Worm (Caenorhabditis elegans) whole organism, mixed stage, embryonic: ENCODE data around the gene C18E9.5.

ENCODE experiments used
- bed-3 ChIP-seq: fragments of 200-800 bp; sonication (Bioruptor generic); optimal IDR thresholded peaks from 3 replicates; lab custom pipeline; 2018; ENCODE audit warnings: mild to moderate bottlenecking, missing genetic modification characterization, moderate library complexity, missing compliant biosample characterization
- blmp-1 ChIP-seq: fragments of 150-350 bp; optimal IDR thresholded peaks from 2 replicates; lab custom pipeline; 2014; ENCODE audit warnings: missing biosample characterization, missing genetic modification characterization
- ceh-39 ChIP-seq: fragments of 150-350 bp; optimal IDR thresholded peaks from 2 replicates; lab custom pipeline; 2014; ENCODE audit warnings: missing biosample characterization, missing genetic modification characterization
- ceh-43 ChIP-seq: fragments of 200-800 bp; sonication (Bioruptor generic); optimal IDR thresholded peaks from 2 replicates; lab custom pipeline; 2018; ENCODE audit warnings: mild to moderate bottlenecking, missing genetic modification characterization, moderate library complexity, missing compliant biosample characterization
- ces-1 ChIP-seq: fragments of 150-350 bp; optimal IDR thresholded peaks from 2 replicates; lab custom pipeline; 2014; ENCODE audit warnings: missing biosample characterization, missing genetic modification reagents, missing genetic modification characterization
- cnd-1 ChIP-seq: fragments of 200-800 bp; sonication (Bioruptor generic); optimal IDR thresholded peaks from 2 replicates; lab custom pipeline; 2018; ENCODE audit warnings: mild to moderate bottlenecking, missing genetic modification characterization, missing compliant biosample characterization
- drap-1 ChIP-seq: fragments of 200-800 bp; sonication (Bioruptor generic); optimal IDR thresholded peaks from 3 replicates; lab custom pipeline; 2018; ENCODE audit warnings: mild to moderate bottlenecking, missing genetic modification characterization, missing compliant biosample characterization
- elt-1 ChIP-seq: sonication (generic microtip); optimal IDR thresholded peaks from 2 replicates; lab custom pipeline; 2017; ENCODE audit warnings: missing genetic modification characterization, mild to moderate bottlenecking, missing compliant biosample characterization, antibody characterized with exemption, moderate library complexity, borderline replicate concordance; ENCODE audit not compliant: insufficient read depth
- elt-3 ChIP-seq: fragments of 150-350 bp; optimal IDR thresholded peaks from 2 replicates; lab custom pipeline; 2014; ENCODE audit warnings: missing biosample characterization, missing genetic modification characterization
- flh-1 ChIP-seq: fragments of 200-800 bp; sonication (Bioruptor generic); optimal IDR thresholded peaks from 2 replicates; lab custom pipeline; 2018; ENCODE audit warnings: mild to moderate bottlenecking, missing genetic modification characterization, moderate library complexity, missing compliant biosample characterization
- ham-2 ChIP-seq: fragments of 200-800 bp; sonication (Bioruptor generic); optimal IDR thresholded peaks from 2 replicates; lab custom pipeline; 2018; ENCODE audit warnings: mild to moderate bottlenecking, missing genetic modification characterization, missing compliant biosample characterization
- hlh-1 ChIP-seq: fragments of 150-350 bp; optimal IDR thresholded peaks from 2 replicates; lab custom pipeline; 2014; ENCODE audit warnings: missing biosample characterization, missing genetic modification reagents, missing genetic modification characterization
- lin-13 ChIP-seq: fragments of 150-350 bp; optimal IDR thresholded peaks from 2 replicates; lab custom pipeline; 2014; ENCODE audit warnings: missing biosample characterization, missing genetic modification characterization
- lin-32 ChIP-seq: fragments of 200-800 bp; sonication (Bioruptor generic); optimal IDR thresholded peaks from 2 replicates; lab custom pipeline; 2018; ENCODE audit warnings: mild to moderate bottlenecking, missing genetic modification characterization, missing compliant biosample characterization
- lsy-2 ChIP-seq: fragments of 150-350 bp; optimal IDR thresholded peaks from 2 replicates; lab custom pipeline; 2014; ENCODE audit warnings: missing biosample characterization, missing genetic modification characterization
- mab-5 ChIP-seq: fragments of 150-350 bp; optimal IDR thresholded peaks from 2 replicates; lab custom pipeline; 2014; ENCODE audit warnings: missing biosample characterization, missing genetic modification characterization
- mep-1 ChIP-seq: fragments of 150-350 bp; optimal IDR thresholded peaks from 2 replicates; lab custom pipeline; 2017; ENCODE audit warnings: missing biosample characterization, missing genetic modification reagents, missing genetic modification characterization, inconsistent platforms
- mls-2 ChIP-seq: sonication (generic microtip); optimal IDR thresholded peaks from 2 replicates; lab custom pipeline; 2016; ENCODE audit warnings: mild to moderate bottlenecking, missing genetic modification characterization, moderate library complexity, missing compliant biosample characterization
- nhr-12 ChIP-seq: fragments of 150-350 bp; optimal IDR thresholded peaks from 2 replicates; lab custom pipeline; 2014; ENCODE audit warnings: missing biosample characterization, missing genetic modification characterization
- nhr-237 ChIP-seq: fragments of 150-350 bp; optimal IDR thresholded peaks from 2 replicates; lab custom pipeline; 2014; ENCODE audit warnings: missing biosample characterization, missing genetic modification characterization
- nhr-28 ChIP-seq: fragments of 150-350 bp; optimal IDR thresholded peaks from 2 replicates; lab custom pipeline; 2014; ENCODE audit warnings: missing biosample characterization, missing genetic modification characterization
- nhr-76 ChIP-seq: sonication (generic microtip); optimal IDR thresholded peaks from 2 replicates; lab custom pipeline; 2017; ENCODE audit warnings: missing biosample characterization, missing genetic modification characterization
- pha-4 ChIP-seq: fragments of 150-350 bp; optimal IDR thresholded peaks from 2 replicates; lab custom pipeline; 2018; ENCODE audit warnings: missing biosample characterization, missing genetic modification reagents, missing genetic modification characterization
- snpc-4 ChIP-seq: fragments of 150-350 bp; optimal IDR thresholded peaks from 2 replicates; lab custom pipeline; 2014; ENCODE audit warnings: missing biosample characterization, missing genetic modification characterization
- tbx-8 ChIP-seq: fragments of 200-800 bp; sonication (Bioruptor generic); optimal IDR thresholded peaks from 2 replicates; lab custom pipeline; 2018; ENCODE audit warnings: mild to moderate bottlenecking, missing genetic modification characterization, moderate library complexity, missing compliant biosample characterization
- unc-120 ChIP-seq: sonication (generic microtip); optimal IDR thresholded peaks from 2 replicates; lab custom pipeline; 2017; ENCODE audit warnings: missing genetic modification characterization, missing compliant biosample characterization; ENCODE audit not compliant: poor library complexity, severe bottlenecking
- unc-39 ChIP-seq: fragments of 150-350 bp; optimal IDR thresholded peaks from 2 replicates; lab custom pipeline; 2014; ENCODE audit warnings: missing biosample characterization, missing genetic modification characterization
- unc-62 ChIP-seq: fragments of 150-350 bp; optimal IDR thresholded peaks from 2 replicates; lab custom pipeline; 2014; ENCODE audit warnings: missing biosample characterization, missing genetic modification reagents, missing genetic modification characterization
- zip-8 ChIP-seq: fragments of 150-350 bp; optimal IDR thresholded peaks from 2 replicates; lab custom pipeline; 2014; ENCODE audit warnings: missing biosample characterization, missing genetic modification characterization
- ztf-11 ChIP-seq: fragments of 150-350 bp; optimal IDR thresholded peaks from 2 replicates; lab custom pipeline; 2014; ENCODE audit warnings: missing biosample characterization, missing genetic modification characterization

Gene C18E9.5

DNA sequence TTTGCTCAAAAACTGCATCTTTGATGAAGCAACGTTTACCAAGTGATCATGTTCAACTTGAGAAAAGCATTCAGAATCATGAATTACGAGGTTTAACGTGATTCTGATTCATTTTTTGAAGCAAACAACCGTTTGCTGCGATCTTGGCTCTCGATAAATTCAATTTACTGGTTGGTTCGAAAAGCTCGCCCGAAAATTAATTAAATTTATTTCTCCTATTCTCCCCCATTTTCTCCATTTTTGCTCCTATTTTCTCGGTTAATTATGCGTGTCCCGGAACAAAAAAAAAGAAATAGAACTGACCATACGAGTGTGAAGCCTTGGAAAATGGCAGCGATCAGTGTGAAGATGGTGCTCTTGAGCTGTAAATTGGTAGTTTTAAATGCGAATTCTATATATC lies 12.9 kb upstream of the C18E9.5 start:
- TF ChIP-seq drap-1 (GFP tag; lab: Kevin White, UChicago) (no peak), ces-1 (GFP tag; lab: Kevin White, UChicago) (peak; percentile 94)

DNA sequence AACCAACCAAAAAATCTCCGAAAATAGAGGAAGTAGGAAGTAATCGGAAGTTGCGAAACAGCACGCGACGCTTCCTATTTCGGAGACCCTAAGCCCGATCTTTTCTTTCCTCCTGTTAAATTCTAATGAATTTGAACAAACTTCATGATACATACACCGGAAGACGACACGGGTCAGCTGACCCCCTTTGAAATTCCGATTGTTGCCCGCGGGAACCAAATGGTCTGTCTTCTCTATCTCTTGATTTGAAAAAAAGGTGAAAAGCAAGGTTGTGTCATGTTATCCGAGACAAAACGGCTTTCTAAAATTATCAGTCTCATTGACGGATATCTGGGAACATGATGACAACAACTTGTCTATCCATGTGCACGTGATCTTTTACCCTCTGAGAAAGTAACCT lies 10.7 kb upstream of the C18E9.5 start:
- TF ChIP-seq ceh-39 (tag; lab: Kevin White, UChicago) (no peak), lin-32 (GFP tag; lab: Kevin White, UChicago) (no peak), nhr-28 (tag; lab: Kevin White, UChicago) (no peak), hlh-1 (tag; lab: Kevin White, UChicago) (peak; percentile 51), unc-120 (tag; lab: Kevin White, UChicago) (peak; percentile 32), unc-39 (tag; lab: Kevin White, UChicago) (no peak), mls-2 (no peak), blmp-1 (no peak), pha-4 (tag; lab: Kevin White, UChicago) (no peak), mab-5 (no peak), drap-1 (GFP tag; lab: Kevin White, UChicago) (no peak), zip-8 (no peak), elt-3 (tag; lab: Kevin White, UChicago) (no peak), unc-62 (GFP tag; lab: Kevin White, UChicago) (peak; percentile 21), snpc-4 (no peak), elt-1 (tag; lab: Kevin White, UChicago) (no peak), flh-1 (GFP tag; lab: Kevin White, UChicago) (no peak), ztf-11 (tag; lab: Kevin White, UChicago) (no peak), lin-13 (tag; lab: Kevin White, UChicago) (no peak)

DNA sequence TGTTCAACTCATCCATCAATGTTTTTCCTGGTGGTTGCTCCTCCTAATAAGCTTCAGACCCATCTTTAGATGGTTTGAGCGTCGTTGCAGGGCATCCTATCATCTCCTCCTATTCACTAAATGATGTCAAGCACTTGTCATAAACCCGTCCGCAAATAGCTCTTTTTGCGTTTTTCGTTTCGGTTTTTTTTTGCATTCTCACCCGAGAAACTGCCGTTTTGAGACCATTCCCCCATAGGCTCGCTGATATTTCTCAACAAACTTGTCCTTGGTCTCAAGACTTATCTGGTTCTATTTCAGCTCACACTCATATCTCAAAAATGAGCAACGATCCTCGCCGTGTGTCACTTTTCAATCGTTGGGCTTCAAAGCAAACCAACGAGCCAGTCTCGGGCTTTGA lies 9.4 kb upstream of the C18E9.5 start, which contains the start of gene cal-2:
cal-2 (plus strand) TSS at position 301 of the 400 bp plus-strand sequence.
- no peak for TF ChIP-seq ham-2 (GFP tag; lab: Kevin White, UChicago)
- TF ChIP-seq nhr-76 (tag; lab: Kevin White, UChicago), result no peak
- TF ChIP-seq lsy-2 (tag; lab: Kevin White, UChicago), result no peak
- TF ChIP-seq unc-39 (tag; lab: Kevin White, UChicago), result no peak
- TF ChIP-seq nhr-28 (tag; lab: Kevin White, UChicago), result no peak
- no peak for TF ChIP-seq drap-1 (GFP tag; lab: Kevin White, UChicago)
- TF ChIP-seq nhr-237, result no peak
- no peak for TF ChIP-seq ceh-43 (GFP tag; lab: Kevin White, UChicago)
- TF ChIP-seq elt-3 (tag; lab: Kevin White, UChicago), result no peak
- TF ChIP-seq bed-3 (GFP tag; lab: Kevin White, UChicago), result no peak
- no peak for TF ChIP-seq ztf-11 (tag; lab: Kevin White, UChicago)
- TF ChIP-seq cnd-1, result no peak
- TF ChIP-seq lin-32 (GFP tag; lab: Kevin White, UChicago), result no peak
- TF ChIP-seq blmp-1, result no peak
- TF ChIP-seq flh-1 (GFP tag; lab: Kevin White, UChicago), result no peak
- TF ChIP-seq ceh-39 (tag; lab: Kevin White, UChicago), result no peak
- no peak for TF ChIP-seq nhr-12
- TF ChIP-seq ces-1 (GFP tag; lab: Kevin White, UChicago), result no peak

DNA sequence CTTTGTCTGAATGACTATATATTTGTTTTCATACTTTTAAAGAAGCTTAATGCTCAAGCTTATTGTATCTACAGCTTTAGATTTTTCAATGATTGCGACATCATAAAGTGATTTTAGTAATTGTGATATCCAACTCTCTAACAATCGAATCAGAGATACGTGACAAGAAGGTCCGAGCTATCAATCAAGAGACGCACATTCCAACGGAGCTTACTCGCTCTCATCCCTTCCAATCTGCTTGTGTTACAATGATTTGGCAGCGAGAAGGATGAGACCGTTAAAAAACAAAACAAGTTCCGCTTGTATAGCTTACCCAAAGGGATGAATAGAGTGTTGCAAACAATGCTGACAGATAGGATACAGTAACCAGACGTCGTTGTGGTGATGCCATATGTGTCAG lies 8.3 kb upstream of the C18E9.5 start:
- no peak for TF ChIP-seq ztf-11 (tag; lab: Kevin White, UChicago)
- TF ChIP-seq mls-2, result no peak
- peak; percentile 87 for TF ChIP-seq unc-62 (GFP tag; lab: Kevin White, UChicago)
- no peak for TF ChIP-seq lin-32 (GFP tag; lab: Kevin White, UChicago)
- TF ChIP-seq elt-3 (tag; lab: Kevin White, UChicago), result no peak

DNA sequence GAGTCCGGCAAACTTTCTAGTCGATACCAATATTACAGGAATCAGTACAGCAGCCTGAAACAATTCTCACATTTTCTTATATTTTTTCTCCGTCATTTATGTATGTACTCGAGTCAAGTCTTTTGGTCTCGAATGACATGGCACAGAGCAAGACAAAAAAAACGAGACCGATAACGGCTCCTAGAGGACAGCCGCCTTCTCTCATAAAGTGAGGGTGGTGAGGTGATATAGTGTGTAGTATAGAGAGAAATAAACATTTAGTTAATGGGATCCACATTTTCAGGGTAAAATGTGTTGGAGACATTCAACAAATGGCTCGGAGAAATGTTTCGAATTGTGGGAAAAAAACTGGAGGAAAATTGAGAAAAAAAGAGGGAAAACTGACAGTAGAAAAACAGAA lies 7.6 kb upstream of the C18E9.5 start:
- TF ChIP-seq ces-1 (GFP tag; lab: Kevin White, UChicago), result no peak
- no peak for TF ChIP-seq lin-13 (tag; lab: Kevin White, UChicago)
- no peak for TF ChIP-seq cnd-1
- peak; percentile 29 for TF ChIP-seq unc-120 (tag; lab: Kevin White, UChicago)
- TF ChIP-seq drap-1 (GFP tag; lab: Kevin White, UChicago), result no peak
- no peak for TF ChIP-seq nhr-12
- no peak for TF ChIP-seq blmp-1
- no peak for TF ChIP-seq bed-3 (GFP tag; lab: Kevin White, UChicago)
- no peak for TF ChIP-seq tbx-8
- TF ChIP-seq elt-3 (tag; lab: Kevin White, UChicago), result no peak
- peak; percentile 53 for TF ChIP-seq hlh-1 (tag; lab: Kevin White, UChicago)
- no peak for TF ChIP-seq mep-1 (tag; lab: Kevin White, UChicago)
- no peak for TF ChIP-seq lsy-2 (tag; lab: Kevin White, UChicago)
- TF ChIP-seq snpc-4, result no peak
- TF ChIP-seq ztf-11 (tag; lab: Kevin White, UChicago), result no peak
- no peak for TF ChIP-seq ceh-39 (tag; lab: Kevin White, UChicago)
